Fruit fly (Drosophila melanogaster) whole organism, embryonic: ENCODE data around the gene Kdm2.
A peak's percentile ranks its signal among the peaks of the same experiment; 100 is the strongest.

ENCODE experiments used
- Antp ChIP-seq: fragments of 200-800 bp; sonication (Bioruptor generic); optimal IDR thresholded peaks from 3 replicates; lab custom pipeline; 2016; ENCODE audit warnings: missing biosample characterization, missing genetic modification characterization
- CG10209 ChIP-seq: fragments of 200-800 bp; sonication (Bioruptor generic); optimal IDR thresholded peaks from 3 replicates; lab custom pipeline; 2017; ENCODE audit warnings: missing biosample characterization, mild to moderate bottlenecking, missing genetic modification characterization, missing genetic modification reagents
- CG10543 ChIP-seq: fragments of 200-800 bp; sonication (Bioruptor generic); optimal IDR thresholded peaks from 3 replicates; lab custom pipeline; 2017; ENCODE audit warnings: missing biosample characterization, mild to moderate bottlenecking, missing genetic modification characterization, moderate library complexity
- CG10654 ChIP-seq: fragments of 200-800 bp; sonication (Bioruptor generic); optimal IDR thresholded peaks from 2 replicates; lab custom pipeline; 2016; ENCODE audit warnings: missing biosample characterization, missing genetic modification characterization
- CG12155 ChIP-seq: fragments of 200-800 bp; sonication (Bioruptor generic); optimal IDR thresholded peaks from 3 replicates; lab custom pipeline; 2016; ENCODE audit warnings: missing biosample characterization, missing genetic modification characterization
- CG13624 ChIP-seq: fragments of 200-800 bp; sonication (Bioruptor generic); optimal IDR thresholded peaks from 2 replicates; lab custom pipeline; 2016; ENCODE audit warnings: missing biosample characterization, missing genetic modification characterization
- CG18599 ChIP-seq: fragments of 200-800 bp; sonication (Bioruptor generic); optimal IDR thresholded peaks from 3 replicates; lab custom pipeline; 2017; ENCODE audit warnings: missing biosample characterization, missing genetic modification characterization, mild to moderate bottlenecking, moderate library complexity, missing genetic modification reagents
- CG32772 ChIP-seq: fragments of 200-800 bp; sonication (Bioruptor generic); IDR thresholded peaks from 2 replicates; pipeline ENCODE4 v1.3.6; 2022; ENCODE audit warnings: missing biosample characterization, missing genetic modification characterization
- CG33213 ChIP-seq: fragments of 200-800 bp; sonication (Bioruptor generic); optimal IDR thresholded peaks from 3 replicates; lab custom pipeline; 2016; ENCODE audit warnings: missing biosample characterization, missing genetic modification characterization
- CG3995 ChIP-seq: fragments of 200-800 bp; sonication (Bioruptor generic); optimal IDR thresholded peaks from 3 replicates; lab custom pipeline; 2016; ENCODE audit warnings: missing biosample characterization, missing genetic modification characterization
- CG5245 ChIP-seq: fragments of 200-800 bp; sonication (Bioruptor generic); optimal IDR thresholded peaks from 3 replicates; lab custom pipeline; 2016; ENCODE audit warnings: missing biosample characterization, missing genetic modification characterization
- CG6254 ChIP-seq: fragments of 200-800 bp; sonication (Bioruptor generic); optimal IDR thresholded peaks from 3 replicates; lab custom pipeline; 2017; ENCODE audit warnings: mild to moderate bottlenecking, missing biosample characterization, missing genetic modification reagents, missing genetic modification characterization
- CG6854 ChIP-seq: fragments of 200-800 bp; sonication (Bioruptor generic); optimal IDR thresholded peaks from 3 replicates; lab custom pipeline; 2017; ENCODE audit warnings: missing biosample characterization, mild to moderate bottlenecking, missing genetic modification characterization
- CG7271 ChIP-seq: fragments of 200-800 bp; sonication (Bioruptor generic); optimal IDR thresholded peaks from 2 replicates; lab custom pipeline; 2018; ENCODE audit warnings: missing biosample characterization, mild to moderate bottlenecking, missing genetic modification characterization, moderate library complexity
- CG7372 ChIP-seq: fragments of 200-800 bp; sonication (Bioruptor generic); IDR thresholded peaks from 2 replicates; pipeline ENCODE4 v1.3.6; 2022; ENCODE audit warnings: missing biosample characterization, missing genetic modification characterization
- CHES-1-like ChIP-seq: fragments of 200-800 bp; sonication (Bioruptor generic); optimal IDR thresholded peaks from 2 replicates; lab custom pipeline; 2016; ENCODE audit warnings: missing biosample characterization, missing genetic modification characterization
- D ChIP-seq, 2 experiments: fragments of 200-800 bp in 1 of 2; fragments of >200 bp in 1 of 2; sonication (Bioruptor generic) in 1 of 2; optimal IDR thresholded peaks; 2 replicates in 1 of 2; 3 replicates in 1 of 2; lab custom pipeline; 2017; ENCODE audit warnings: mild to moderate bottlenecking in 1 of 2, missing biosample characterization in 1 of 2, missing genetic modification characterization in 1 of 2, missing genetic modification reagents in 1 of 2
- Dbx ChIP-seq: fragments of 200-800 bp; sonication (Bioruptor generic); IDR thresholded peaks from 3 replicates; pipeline ENCODE4 v1.3.6; 2022; ENCODE audit warnings: missing biosample characterization, missing genetic modification characterization
- E2f1 ChIP-seq: fragments of 200-800 bp; sonication (Bioruptor generic); IDR thresholded peaks from 2 replicates; pipeline ENCODE4 v1.3.6; 2022; ENCODE audit warnings: missing biosample characterization, missing genetic modification characterization
- Ets97D ChIP-seq: fragments of 200-800 bp; sonication (Bioruptor generic); optimal IDR thresholded peaks from 3 replicates; lab custom pipeline; 2016; ENCODE audit warnings: missing biosample characterization, missing genetic modification characterization
- H15 ChIP-seq: fragments of 200-800 bp; sonication (Bioruptor generic); IDR thresholded peaks from 3 replicates; pipeline ENCODE4 v1.3.6; 2022; ENCODE audit warnings: missing biosample characterization, missing genetic modification characterization
- HLH3B ChIP-seq: fragments of 200-800 bp; sonication (Bioruptor generic); IDR thresholded peaks from 2 replicates; pipeline ENCODE4 v1.3.6; 2022; ENCODE audit warnings: missing biosample characterization, missing genetic modification characterization
- HmgD ChIP-seq: fragments of 200-800 bp; sonication (Bioruptor generic); optimal IDR thresholded peaks from 3 replicates; lab custom pipeline; 2016; ENCODE audit warnings: missing biosample characterization, missing genetic modification characterization
- Hmx ChIP-seq: fragments of 200-800 bp; sonication (Bioruptor generic); optimal IDR thresholded peaks from 2 replicates; lab custom pipeline; 2016; ENCODE audit warnings: missing biosample characterization, missing genetic modification characterization
- MBD-R2 ChIP-seq: fragments of 200-800 bp; sonication (Bioruptor generic); IDR thresholded peaks from 2 replicates; pipeline ENCODE4 v1.3.6; 2022; ENCODE audit warnings: missing biosample characterization, missing genetic modification characterization
- NC2β ChIP-seq: fragments of 200-800 bp; sonication (Bioruptor generic); optimal IDR thresholded peaks from 2 replicates; lab custom pipeline; 2016; ENCODE audit warnings: missing biosample characterization, missing genetic modification characterization
- Nf-YB ChIP-seq: fragments of 200-800 bp; sonication (Bioruptor generic); optimal IDR thresholded peaks from 3 replicates; lab custom pipeline; 2019; ENCODE audit warnings: missing biosample characterization, mild to moderate bottlenecking, missing genetic modification characterization, moderate library complexity
- Nf-YC ChIP-seq: fragments of 200-800 bp; optimal IDR thresholded peaks from 3 replicates; lab custom pipeline; 2019; ENCODE audit warnings: missing biosample characterization, mild to moderate bottlenecking, missing genetic modification characterization, moderate library complexity
- Opbp ChIP-seq: fragments of 200-800 bp; sonication (Bioruptor generic); IDR thresholded peaks from 3 replicates; pipeline ENCODE4 v1.3.6; 2022; ENCODE audit warnings: missing biosample characterization, missing genetic modification characterization; ENCODE audit not compliant: partially characterized antibody
- Optix ChIP-seq: fragments of 200-800 bp; sonication (Bioruptor generic); IDR thresholded peaks from 3 replicates; pipeline ENCODE4 v1.3.6; 2022; ENCODE audit warnings: missing biosample characterization, missing genetic modification characterization
- Ssrp ChIP-seq: fragments of 200-800 bp; sonication (Bioruptor generic); optimal IDR thresholded peaks from 2 replicates; lab custom pipeline; 2018; ENCODE audit warnings: missing biosample characterization, mild to moderate bottlenecking, missing genetic modification characterization, moderate library complexity
- Taf1 ChIP-seq: fragments of 200-800 bp; sonication (Bioruptor generic); IDR thresholded peaks from 2 replicates; pipeline ENCODE4 v1.3.6; 2022; ENCODE audit warnings: missing biosample characterization, missing genetic modification characterization
- chif ChIP-seq, 2 experiments: fragments of 200-800 bp; sonication (Bioruptor generic); optimal IDR thresholded peaks; 3 replicates each; lab custom pipeline; 2016; ENCODE audit warnings: missing biosample characterization in 2 of 2, missing genetic modification characterization in 2 of 2
- chm ChIP-seq: fragments of 200-800 bp; sonication (Bioruptor generic); IDR thresholded peaks from 2 replicates; pipeline ENCODE4 v1.3.6; 2022; ENCODE audit warnings: missing biosample characterization, missing genetic modification characterization
- da ChIP-seq: fragments of 200-800 bp; sonication (Bioruptor generic); optimal IDR thresholded peaks from 2 replicates; lab custom pipeline; 2016; ENCODE audit warnings: missing biosample characterization, missing genetic modification characterization
- disco-r ChIP-seq: fragments of 200-800 bp; sonication (Bioruptor generic); optimal IDR thresholded peaks from 2 replicates; lab custom pipeline; 2016; ENCODE audit warnings: missing biosample characterization, missing genetic modification characterization
- eve ChIP-seq, 2 experiments: fragments of >200 bp; optimal IDR thresholded peaks; 2 replicates each; lab custom pipeline; 2017; ENCODE audit warnings: missing biosample characterization in 2 of 2, missing genetic modification characterization in 2 of 2
- fd102C ChIP-seq: fragments of 200-800 bp; sonication (Bioruptor generic); optimal IDR thresholded peaks from 2 replicates; lab custom pipeline; 2018; ENCODE audit warnings: missing biosample characterization, mild to moderate bottlenecking, missing genetic modification characterization, moderate library complexity
- fd3F ChIP-seq: fragments of 200-800 bp; sonication (Bioruptor generic); optimal IDR thresholded peaks from 2 replicates; lab custom pipeline; 2018; ENCODE audit warnings: missing biosample characterization, mild to moderate bottlenecking, missing genetic modification characterization, moderate library complexity
- ftz-f1 ChIP-seq: fragments of 200-800 bp; sonication (Bioruptor generic); optimal IDR thresholded peaks from 2 replicates; lab custom pipeline; 2016; ENCODE audit warnings: missing biosample characterization, missing genetic modification characterization
- gcm2 ChIP-seq: fragments of 200-800 bp; sonication (Bioruptor generic); optimal IDR thresholded peaks from 2 replicates; lab custom pipeline; 2016; ENCODE audit warnings: missing biosample characterization, missing genetic modification characterization
- ham ChIP-seq: fragments of 200-800 bp; sonication (Bioruptor generic); IDR thresholded peaks from 2 replicates; pipeline ENCODE4 v1.3.6; 2022; ENCODE audit warnings: missing biosample characterization, missing genetic modification characterization
- insv ChIP-seq, 2 experiments: fragments of 200-800 bp; sonication (Bioruptor generic); optimal IDR thresholded peaks; 3 replicates each; lab custom pipeline; 2016 to 2018; ENCODE audit warnings: missing biosample characterization in 2 of 2, missing genetic modification characterization in 2 of 2
- klu ChIP-seq: fragments of 200-800 bp; sonication (Bioruptor generic); IDR thresholded peaks from 2 replicates; pipeline ENCODE4 v1.3.6; 2022; ENCODE audit warnings: missing biosample characterization, missing genetic modification characterization
- kni ChIP-seq: fragments of 200-800 bp; sonication (Bioruptor generic); optimal IDR thresholded peaks from 3 replicates; lab custom pipeline; 2017; ENCODE audit warnings: mild to moderate bottlenecking, missing biosample characterization, missing genetic modification reagents, missing genetic modification characterization
- oc ChIP-seq: fragments of 200-800 bp; sonication (Bioruptor generic); optimal IDR thresholded peaks from 2 replicates; lab custom pipeline; 2018; ENCODE audit warnings: missing biosample characterization, mild to moderate bottlenecking, missing genetic modification characterization, moderate library complexity
- pum ChIP-seq: fragments of 200-800 bp; sonication (Bioruptor generic); optimal IDR thresholded peaks from 2 replicates; lab custom pipeline; 2016; ENCODE audit warnings: missing biosample characterization, missing genetic modification characterization
- ssp ChIP-seq: fragments of 200-800 bp; sonication (Bioruptor generic); IDR thresholded peaks from 2 replicates; pipeline ENCODE4 v1.3.6; 2022; ENCODE audit warnings: missing biosample characterization, missing genetic modification characterization
- tll ChIP-seq, 2 experiments: fragments of 200-800 bp in 1 of 2; fragments of >200 bp in 1 of 2; sonication (Bioruptor generic) in 1 of 2; optimal IDR thresholded peaks; 2 replicates each; lab custom pipeline; 2017 to 2019; ENCODE audit warnings: missing biosample characterization in 2 of 2, missing genetic modification characterization in 2 of 2, mild to moderate bottlenecking in 1 of 2, moderate library complexity in 1 of 2
- trh ChIP-seq: fragments of 200-800 bp; sonication (Bioruptor generic); optimal IDR thresholded peaks from 2 replicates; lab custom pipeline; 2016; ENCODE audit warnings: missing biosample characterization, missing genetic modification characterization
- z ChIP-seq: fragments of 200-800 bp; sonication (Bioruptor generic); IDR thresholded peaks from 3 replicates; pipeline ENCODE4 v1.3.6; 2022; ENCODE audit warnings: missing biosample characterization, missing genetic modification characterization
- zfh2 ChIP-seq: fragments of 200-800 bp; sonication (Bioruptor generic); optimal IDR thresholded peaks from 2 replicates; lab custom pipeline; 2016; ENCODE audit warnings: missing biosample characterization, missing genetic modification characterization

Gene Kdm2

DNA sequence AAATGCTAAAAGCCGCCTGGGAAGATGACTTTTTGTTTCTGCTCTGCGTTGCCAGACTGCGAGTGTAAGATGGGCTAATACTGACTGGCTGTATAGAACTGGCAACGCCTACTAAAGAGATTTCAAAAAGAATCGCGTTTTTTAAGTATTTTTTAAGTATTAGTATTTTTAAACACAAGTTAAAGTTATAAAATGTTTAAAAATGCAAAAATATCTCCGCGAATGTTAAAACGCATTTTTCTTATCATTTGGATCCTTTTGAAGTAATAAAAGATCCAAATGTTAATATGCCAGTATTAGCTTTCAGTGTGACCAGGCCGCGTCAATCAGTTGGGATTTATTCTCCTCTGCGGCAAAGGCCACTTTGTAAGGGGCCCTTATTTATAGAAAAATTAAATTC lies 46.2 kb upstream of the Kdm2 start, which contains the start of the genes Prosbeta3 and Iru (continued):
- no peak for TF ChIP-seq chm (GFP tag; lab: Robert Waterston, UW)
- no peak for TF ChIP-seq NC2β
- TF ChIP-seq CG32772 = no peak
- TF ChIP-seq kni (GFP tag; lab: Kevin White, UChicago) = no peak
- TF ChIP-seq CG18599 (GFP tag; lab: Kevin White, UChicago) = no peak
- no peak for TF ChIP-seq gcm2
- no peak for TF ChIP-seq fd3F
- no peak for TF ChIP-seq Optix
- TF ChIP-seq z (GFP tag; lab: Robert Waterston, UW) = no peak
- no peak for TF ChIP-seq CG13624 (GFP tag; lab: Kevin White, UChicago)
- TF ChIP-seq Nf-YB (GFP tag; lab: Kevin White, UChicago) = no peak
- no peak for TF ChIP-seq CG10543 (GFP tag; lab: Kevin White, UChicago)
- no peak for TF ChIP-seq CG7271 (tag; lab: Kevin White, UChicago)
- no peak for TF ChIP-seq oc (tag; lab: Kevin White, UChicago)
- TF ChIP-seq trh = no peak
- no peak for TF ChIP-seq ftz-f1 (GFP tag; lab: Kevin White, UChicago)
- TF ChIP-seq CG6254 = no peak
- TF ChIP-seq HLH3B = no peak
- TF ChIP-seq CG10654 (GFP tag; lab: Kevin White, UChicago) = no peak
- no peak for TF ChIP-seq zfh2 (GFP tag; lab: Kevin White, UChicago)
- peak; percentile 13 for TF ChIP-seq Nf-YC (tag; lab: Kevin White, UChicago)
- TF ChIP-seq disco-r (GFP tag; lab: Kevin White, UChicago) = no peak
- TF ChIP-seq CG33213 = peak; percentile 61
- no peak for TF ChIP-seq CG5245 (GFP tag; lab: Kevin White, UChicago)
- no peak for TF ChIP-seq Opbp (GFP tag; lab: Robert Waterston, UW)
- no peak for TF ChIP-seq chif (GFP tag; optimal IDR thresholded peaks at IDR 0.05; lab: Kevin White, UChicago)
- TF ChIP-seq klu (GFP tag; lab: Robert Waterston, UW) = no peak
- no peak for TF ChIP-seq H15 (GFP tag; lab: Robert Waterston, UW)
- TF ChIP-seq ham (GFP tag; lab: Robert Waterston, UW) = no peak
- TF ChIP-seq MBD-R2 (GFP tag; lab: Robert Waterston, UW) = peak; percentile 75
- TF ChIP-seq insv (GFP tag; optimal IDR thresholded peaks at IDR 0.05; lab: Kevin White, UChicago) = no peak
- no peak for TF ChIP-seq CG3995
- no peak for TF ChIP-seq E2f1 (GFP tag; lab: Robert Waterston, UW)
- TF ChIP-seq Hmx (GFP tag; lab: Kevin White, UChicago) = no peak
- no peak for TF ChIP-seq fd102C
- TF ChIP-seq HmgD = no peak
- TF ChIP-seq Ssrp = no peak
- TF ChIP-seq eve (GFP tag; optimal IDR thresholded peaks at IDR 0.05; lab: Kevin White, UChicago) = no peak
- TF ChIP-seq CG10209 = no peak
- peak in 1 of 2 experiments; percentile 85 for TF ChIP-seq tll (GFP tag; optimal IDR thresholded peaks at IDR 0.05; lab: Kevin White, UChicago)
- no peak for TF ChIP-seq CG7372 (GFP tag; lab: Robert Waterston, UW)
- TF ChIP-seq Dbx (GFP tag; lab: Robert Waterston, UW) = no peak
- TF ChIP-seq pum (GFP tag; lab: Kevin White, UChicago) = no peak
- no peak for TF ChIP-seq Taf1 (GFP tag; lab: Robert Waterston, UW)
- TF ChIP-seq ssp = no peak
- peak; percentile 45 for TF ChIP-seq Ets97D
- TF ChIP-seq Antp (GFP tag; lab: Kevin White, UChicago) = no peak
- no peak for TF ChIP-seq CG6854 (GFP tag; lab: Kevin White, UChicago)
- TF ChIP-seq CG12155 (GFP tag; lab: Kevin White, UChicago) = no peak
- TF ChIP-seq da (GFP tag; lab: Kevin White, UChicago) = no peak
- no peak for TF ChIP-seq D (optimal IDR thresholded peaks at IDR 0.05; lab: Kevin White, UChicago)
- no peak for TF ChIP-seq D (GFP tag; optimal IDR thresholded peaks at IDR 0.05; lab: Kevin White, UChicago)
- no peak for TF ChIP-seq CHES-1-like
